Fruit fly (Drosophila melanogaster) whole organism: ENCODE results near the gene FucTC.

Experiments
- CG8478 ChIP-seq: fragments of >200 bp; optimal IDR thresholded peaks from 2 replicates; lab custom pipeline; 2018; ENCODE audit warnings: inconsistent platforms
- Dll ChIP-seq: fragments of >200 bp; optimal IDR thresholded peaks from 2 replicates; lab custom pipeline; 2017
- EcR ChIP-seq, 2 experiments: fragments of >200 bp; optimal IDR thresholded peaks; 2 replicates each; lab custom pipeline; 2017; ENCODE audit warnings: missing biosample characterization in 2 of 2, missing genetic modification characterization in 2 of 2, missing genetic modification reagents in 2 of 2
- pan ChIP-seq: fragments of >200 bp; optimal IDR thresholded peaks from 2 replicates; lab custom pipeline; 2017
- psq ChIP-seq: fragments of >200 bp; optimal IDR thresholded peaks from 2 replicates; lab custom pipeline; 2017
- usp ChIP-seq: fragments of >200 bp; optimal IDR thresholded peaks from 2 replicates; lab custom pipeline; 2017; ENCODE audit warnings: missing biosample characterization, missing genetic modification characterization, mixed read lengths

Gene FucTC

DNA sequence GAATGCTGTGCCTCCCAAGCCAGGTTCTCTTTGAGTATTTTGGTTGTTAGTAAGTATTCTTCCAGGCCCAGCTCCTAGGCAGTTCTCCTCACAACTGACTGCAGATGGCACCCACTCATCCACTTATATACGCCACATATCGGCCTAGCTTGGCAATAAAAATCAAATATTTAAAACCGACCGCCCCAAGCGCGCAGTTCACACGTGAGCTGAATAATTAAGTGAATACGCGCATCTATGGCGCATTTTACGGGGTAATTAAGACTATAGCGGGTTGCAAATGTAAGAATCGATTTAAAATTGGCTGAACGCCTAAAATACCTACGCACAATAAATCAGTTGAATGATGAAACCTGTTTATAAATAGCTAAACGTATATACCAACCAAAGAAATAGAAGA, 51.1 kb downstream of the FucTC start, which contains the start of gene CG40486:
TSS of gene CG40486 (minus strand) at position 101 of the 400 bp plus-strand sequence.
- TF ChIP-seq CG8478 (lab: Kevin White, UChicago) = no peak
- TF ChIP-seq usp = no peak
- no peak for TF ChIP-seq Dll (lab: Kevin White, UChicago)
- no peak for TF ChIP-seq pan (lab: Kevin White, UChicago)
- no peak for TF ChIP-seq psq (lab: Kevin White, UChicago)
- no peak for TF ChIP-seq EcR (GFP tag; optimal IDR thresholded peaks at IDR 0.05; lab: Kevin White, UChicago)
